Fruit fly (Drosophila melanogaster): ENCODE data around the gene Rchy1.

The Rchy1 gene

dm6 chr2L:6471978-6472776 is 6.7 kb upstream of the Rchy1 start (continued):
- TF ChIP-seq Met (GFP tag; optimal IDR thresholded peaks at IDR 0.05) (peak; percentile 60), spab (GFP tag; optimal IDR thresholded peaks at IDR 0.05) (peak; percentile 47), Smox (GFP tag; optimal IDR thresholded peaks at IDR 0.05) (peak; percentile 34), CG11762 (GFP tag; optimal IDR thresholded peaks at IDR 0.05; ENCODE audit: insufficient read depth) (peak; percentile 10), CG9139 (GFP tag; optimal IDR thresholded peaks at IDR 0.05) (peak; percentile 37), CG8632 (GFP tag; optimal IDR thresholded peaks at IDR 0.05) (peak; percentile 54), esn (GFP tag; optimal IDR thresholded peaks at IDR 0.05) (peak; percentile 62), CG7368 (GFP tag; optimal IDR thresholded peaks at IDR 0.05) (no peak), fkh (GFP tag; optimal IDR thresholded peaks at IDR 0.05) (peak; percentile 10), Gug (GFP tag; IDR thresholded peaks at IDR 0.05) (no peak), pdm3 (GFP tag; optimal IDR thresholded peaks at IDR 0.05) (peak; percentile 60), dsx (GFP tag; optimal IDR thresholded peaks at IDR 0.05; ENCODE audit: poor library complexity, severe bottlenecking) (peak; percentile 21), Eip78C (GFP tag) (peak; percentile 95), CG6792 (GFP tag; optimal IDR thresholded peaks at IDR 0.05) (peak; percentile 67), CG10631 (GFP tag; optimal IDR thresholded peaks at IDR 0.05) (peak; percentile 48), CG8119 (GFP tag; IDR thresholded peaks at IDR 0.05) (peak; percentile 64; the same call in 2 of the 3 replicates), net (GFP tag; optimal IDR thresholded peaks at IDR 0.05) (peak; percentile 50)

DNA sequence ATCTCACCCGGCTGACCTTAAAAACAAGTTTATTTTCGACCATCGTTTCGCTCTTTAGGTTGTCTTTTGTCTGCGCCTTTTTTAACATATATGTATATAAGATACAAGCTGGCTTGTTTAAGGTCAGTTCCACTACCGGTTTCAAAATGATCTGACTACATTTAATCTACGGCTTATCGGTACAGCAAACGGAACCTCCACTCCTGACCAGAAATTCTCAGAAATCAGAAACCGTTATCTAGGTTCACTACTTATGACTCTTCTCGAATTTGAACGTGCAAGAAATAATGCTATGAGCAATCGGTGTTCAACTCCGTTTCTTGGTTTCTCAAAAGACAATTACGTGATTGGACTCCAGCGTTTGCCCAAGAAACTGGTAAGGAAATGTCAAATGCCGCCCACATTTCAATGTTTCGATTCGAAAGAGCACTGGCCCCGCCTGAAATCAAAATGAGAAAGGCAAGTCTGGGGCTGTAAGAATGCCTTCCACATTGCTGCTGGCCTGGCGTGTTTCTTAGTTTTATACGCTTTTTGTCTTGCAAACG is 4.7 kb upstream of the Rchy1 start:
- TF ChIP-seq CG8119 (GFP tag; IDR thresholded peaks at IDR 0.05) (no peak), fd85E (GFP tag; optimal IDR thresholded peaks at IDR 0.05) (no peak), Eip78C (GFP tag) (peak; percentile 35), Eip75B (GFP tag; optimal IDR thresholded peaks at IDR 0.05) (peak; percentile 1), Eip93F (GFP tag; optimal IDR thresholded peaks at IDR 0.05) (no peak), Lpt (GFP tag; optimal IDR thresholded peaks at IDR 0.05) (no peak), svp (GFP tag) (peak; percentile 13)

- peak; percentile 17 for TF ChIP-seq Eip75B (GFP tag; optimal IDR thresholded peaks at IDR 0.05)
- TF ChIP-seq pdm3 (GFP tag; optimal IDR thresholded peaks at IDR 0.05): no peak
- no peak for TF ChIP-seq dac (GFP tag; optimal IDR thresholded peaks at IDR 0.05)
- TF ChIP-seq vri (GFP tag; optimal IDR thresholded peaks at IDR 0.05): peak; percentile 28
- no peak for TF ChIP-seq CG3032 (tag; optimal IDR thresholded peaks at IDR 0.05)
- TF ChIP-seq Hr39 (GFP tag; optimal IDR thresholded peaks at IDR 0.05): peak; percentile 40
- TF ChIP-seq Eip78C (GFP tag): peak; percentile 64
These were observed 2.0 kb upstream of the Rchy1 start, which contains the start of gene HemK1 for dm6 chr2L:6467509-6467908. TSS of gene HemK1 (minus strand) at chr2L:6467698.

DNA sequence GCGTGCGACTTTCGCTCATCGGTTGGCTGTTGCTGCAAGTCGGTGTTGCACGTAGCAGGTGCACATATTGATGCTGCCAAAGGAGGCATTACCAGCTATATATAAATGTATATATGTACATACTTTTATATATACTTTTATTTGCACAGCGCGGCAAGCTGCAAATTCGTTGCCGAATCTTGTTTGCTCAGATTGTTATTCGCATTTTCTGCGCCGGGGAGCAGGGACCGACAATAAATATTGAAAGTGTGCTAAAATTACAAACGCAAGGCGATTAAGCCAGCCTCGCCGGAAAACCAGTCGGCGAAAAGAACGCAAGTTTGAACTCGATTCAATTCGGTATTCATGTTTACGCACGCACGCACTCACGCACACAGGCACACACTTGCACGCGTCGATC is 689 bp downstream of the Rchy1 start:
- peak in 1 of 2 experiments; percentile 48 for TF ChIP-seq ss (GFP tag; optimal IDR thresholded peaks at IDR 0.05)
- no peak for TF ChIP-seq CG6163 (GFP tag; IDR thresholded peaks at IDR 0.05)
- TF ChIP-seq OdsH (GFP tag; optimal IDR thresholded peaks at IDR 0.05): no peak
- TF ChIP-seq Blimp-1 (GFP tag; optimal IDR thresholded peaks at IDR 0.05): peak; percentile 39
- TF ChIP-seq CG6854 (GFP tag; optimal IDR thresholded peaks at IDR 0.05): peak; percentile 3
- TF ChIP-seq eg (GFP tag; IDR thresholded peaks at IDR 0.05): no peak
- no peak for TF ChIP-seq CG11762 (GFP tag; optimal IDR thresholded peaks at IDR 0.05; ENCODE audit: insufficient read depth)
- 0 out of 3 replicates have a peak, but pooled peaks have one; percentile 2 for TF ChIP-seq CG8119 (GFP tag; IDR thresholded peaks at IDR 0.05)
- TF ChIP-seq vri (GFP tag; optimal IDR thresholded peaks at IDR 0.05): peak; percentile 18

dm6 chr2L:6464270-6464669 is 1.2 kb downstream of the Rchy1 start:
- TF ChIP-seq Eip93F (GFP tag; optimal IDR thresholded peaks at IDR 0.05) (no peak), eg (GFP tag; IDR thresholded peaks at IDR 0.05) (peak; percentile 62; the same call in 2 of the 3 replicates), Hr4 (GFP tag; optimal IDR thresholded peaks at IDR 0.05) (peak; percentile 38), acj6 (GFP tag; optimal IDR thresholded peaks at IDR 0.05) (no peak), salr (GFP tag; optimal IDR thresholded peaks at IDR 0.05) (peak in 1 of 2 experiments; percentile 17), dac (GFP tag; optimal IDR thresholded peaks at IDR 0.05) (peak; percentile 6), lz (GFP tag; optimal IDR thresholded peaks at IDR 0.05) (no peak), svp (GFP tag) (peak; percentile 55), CG15336 (GFP tag; IDR thresholded peaks at IDR 0.05) (0 out of 2 replicates have a peak, but pooled peaks have one; percentile 26), CG6276 (GFP tag; optimal IDR thresholded peaks at IDR 0.05) (peak; percentile 7), CG8319 (GFP tag; optimal IDR thresholded peaks at IDR 0.05) (no peak), CG32006 (GFP tag; optimal IDR thresholded peaks at IDR 0.05) (peak; percentile 51), fkh (GFP tag; optimal IDR thresholded peaks at IDR 0.05) (peak; percentile 32)

All from whole organism, prepupa.